Worm (Caenorhabditis elegans) whole organism, late embryonic: ENCODE measurements around the gene ins-7.
A peak's percentile ranks its signal among the peaks of the same experiment; 100 is the strongest.

Source experiments
- K02D7.2 ChIP-seq: sonication (generic microtip); optimal IDR thresholded peaks from 2 replicates; lab custom pipeline; 2017; ENCODE audit warnings: mild to moderate bottlenecking, missing genetic modification characterization, missing compliant biosample characterization
- K09A11.1 ChIP-seq: sonication (generic microtip); optimal IDR thresholded peaks from 2 replicates; lab custom pipeline; 2017; ENCODE audit warnings: antibody characterized with exemption, mild to moderate bottlenecking, missing genetic modification characterization, missing compliant biosample characterization; ENCODE audit not compliant: insufficient read depth
- T23F11.4 ChIP-seq: fragments of 200-800 bp; sonication (Bioruptor generic); optimal IDR thresholded peaks from 2 replicates; lab custom pipeline; 2018; ENCODE audit warnings: mild to moderate bottlenecking, missing genetic modification characterization, missing compliant biosample characterization
- ceh-14 ChIP-seq: sonication (generic microtip); optimal IDR thresholded peaks from 2 replicates; lab custom pipeline; 2016; ENCODE audit warnings: missing genotype, missing genetic modification characterization, missing compliant biosample characterization
- ceh-18 ChIP-seq: sonication (generic microtip); optimal IDR thresholded peaks from 2 replicates; lab custom pipeline; 2016; ENCODE audit warnings: missing genetic modification characterization, missing compliant biosample characterization
- ceh-2 ChIP-seq: sonication (generic microtip); optimal IDR thresholded peaks from 2 replicates; lab custom pipeline; 2016; ENCODE audit warnings: missing genotype, missing genetic modification characterization, missing compliant biosample characterization
- ceh-22 ChIP-seq: sonication (generic microtip); optimal IDR thresholded peaks from 2 replicates; lab custom pipeline; 2017; ENCODE audit warnings: missing biosample characterization, missing genetic modification characterization
- ceh-30 ChIP-seq: fragments of 150-350 bp; optimal IDR thresholded peaks from 2 replicates; lab custom pipeline; 2014; ENCODE audit warnings: missing biosample characterization, missing genetic modification characterization
- ceh-34 ChIP-seq: sonication (generic microtip); optimal IDR thresholded peaks from 2 replicates; lab custom pipeline; 2016; ENCODE audit warnings: mild to moderate bottlenecking, missing genetic modification characterization, missing compliant biosample characterization
- ceh-45 ChIP-seq: fragments of 200-800 bp; sonication (Bioruptor generic); IDR thresholded peaks from 2 replicates; pipeline ENCODE4 v1.3.6; 2022; ENCODE audit warnings: missing genetic modification reagents, missing genetic modification characterization, missing compliant biosample characterization
- ceh-48 ChIP-seq: sonication (generic microtip); optimal IDR thresholded peaks from 2 replicates; lab custom pipeline; 2016; ENCODE audit warnings: missing genetic modification characterization, inconsistent platforms, missing compliant biosample characterization
- ceh-9 ChIP-seq: sonication (generic microtip); optimal IDR thresholded peaks from 2 replicates; lab custom pipeline; 2016; ENCODE audit warnings: mild to moderate bottlenecking, missing genetic modification characterization, inconsistent platforms, missing compliant biosample characterization
- che-1 ChIP-seq: sonication (generic microtip); optimal IDR thresholded peaks from 2 replicates; lab custom pipeline; 2016; ENCODE audit warnings: mild to moderate bottlenecking, missing genetic modification characterization, missing compliant biosample characterization
- dmd-4 ChIP-seq: sonication (generic microtip); optimal IDR thresholded peaks from 2 replicates; lab custom pipeline; 2016; ENCODE audit warnings: borderline replicate concordance, missing genetic modification characterization, missing compliant biosample characterization
- elt-2 ChIP-seq: sonication (generic microtip); optimal IDR thresholded peaks from 2 replicates; lab custom pipeline; 2016; ENCODE audit warnings: missing genetic modification reagents, missing genetic modification characterization, missing compliant biosample characterization
- elt-4 ChIP-seq: sonication (generic microtip); optimal IDR thresholded peaks from 2 replicates; lab custom pipeline; 2016; ENCODE audit warnings: missing genetic modification characterization, missing compliant biosample characterization
- eyg-1 ChIP-seq: sonication (generic microtip); optimal IDR thresholded peaks from 2 replicates; lab custom pipeline; 2016; ENCODE audit warnings: missing genotype, missing genetic modification characterization, missing compliant biosample characterization
- hlh-15 ChIP-seq: sonication (generic microtip); optimal IDR thresholded peaks from 2 replicates; lab custom pipeline; 2016; ENCODE audit warnings: missing genetic modification characterization, missing compliant biosample characterization
- hlh-6 ChIP-seq: sonication (generic microtip); optimal IDR thresholded peaks from 2 replicates; lab custom pipeline; 2016; ENCODE audit warnings: missing genotype, missing genetic modification characterization, missing compliant biosample characterization
- lin-11 ChIP-seq: fragments of 200-800 bp; sonication (Bioruptor generic); optimal IDR thresholded peaks from 2 replicates; lab custom pipeline; 2018; ENCODE audit warnings: mild to moderate bottlenecking, missing genetic modification characterization, missing compliant biosample characterization
- nfya-1 ChIP-seq: sonication (generic microtip); optimal IDR thresholded peaks from 2 replicates; lab custom pipeline; 2017; ENCODE audit warnings: missing genetic modification characterization, mild to moderate bottlenecking, missing compliant biosample characterization, antibody characterized with exemption, moderate library complexity
- pag-3 ChIP-seq: sonication (generic microtip); optimal IDR thresholded peaks from 2 replicates; lab custom pipeline; 2016; ENCODE audit warnings: missing compliant biosample characterization, missing genetic modification characterization, borderline replicate concordance
- pat-9 ChIP-seq: fragments of 200-800 bp; sonication (Bioruptor generic); optimal IDR thresholded peaks from 2 replicates; lab custom pipeline; 2018; ENCODE audit warnings: mild to moderate bottlenecking, missing genetic modification characterization, moderate library complexity, missing compliant biosample characterization
- pha-2 ChIP-seq: sonication (generic microtip); optimal IDR thresholded peaks from 2 replicates; lab custom pipeline; 2017; ENCODE audit warnings: mild to moderate bottlenecking, missing genetic modification characterization, missing compliant biosample characterization
- pha-4 ChIP-seq: fragments of 150-350 bp; optimal IDR thresholded peaks from 2 replicates; lab custom pipeline; 2018; ENCODE audit warnings: missing biosample characterization, missing genetic modification reagents, missing genetic modification characterization
- ref-2 ChIP-seq: sonication (generic microtip); optimal IDR thresholded peaks from 2 replicates; lab custom pipeline; 2016; ENCODE audit warnings: missing genetic modification characterization, missing compliant biosample characterization
- rnt-1 ChIP-seq: sonication (generic microtip); optimal IDR thresholded peaks from 2 replicates; lab custom pipeline; 2016; ENCODE audit warnings: missing genetic modification characterization, missing compliant biosample characterization
- sdc-2 ChIP-seq: sonication (generic microtip); optimal IDR thresholded peaks from 2 replicates; lab custom pipeline; 2016; ENCODE audit warnings: missing genotype, missing genetic modification characterization, missing compliant biosample characterization
- unc-3 ChIP-seq, 2 experiments: fragments of 200-800 bp in 1 of 2; sonication (Bioruptor generic) in 1 of 2; sonication (generic microtip) in 1 of 2; conservative IDR thresholded peaks in 1 of 2; optimal IDR thresholded peaks in 1 of 2; 2 replicates each; pipeline versions ENCODE4 v1.3.6 to Lab custom; 2016 to 2022; ENCODE audit warnings: missing compliant biosample characterization in 2 of 2, missing genetic modification characterization in 2 of 2, missing genetic modification reagents in 1 of 2
- unc-42 ChIP-seq: sonication (generic microtip); optimal IDR thresholded peaks from 2 replicates; lab custom pipeline; 2016; ENCODE audit warnings: missing genotype, missing genetic modification characterization, missing compliant biosample characterization
- unc-86 ChIP-seq: sonication (generic microtip); optimal IDR thresholded peaks from 2 replicates; lab custom pipeline; 2016; ENCODE audit warnings: missing genetic modification characterization, missing compliant biosample characterization
- ztf-16 ChIP-seq: sonication (generic microtip); optimal IDR thresholded peaks from 2 replicates; lab custom pipeline; 2017; ENCODE audit warnings: missing genetic modification characterization, missing compliant biosample characterization

ins-7 gene

ce11 chrIV:9714264-9714663 is 31.6 kb upstream of the ins-7 start:
- TF ChIP-seq elt-2 (tag; lab: Kevin White, UChicago), result no peak
- no peak for TF ChIP-seq ceh-45 (GFP tag; lab: Robert Waterston, UW)
- TF ChIP-seq pha-2 (tag; lab: Kevin White, UChicago), result no peak
- no peak for TF ChIP-seq ceh-9 (tag; lab: Kevin White, UChicago)
- TF ChIP-seq ztf-16, result no peak

- TF ChIP-seq che-1 (tag; lab: Kevin White, UChicago) (no peak), unc-86 (tag; lab: Kevin White, UChicago) (no peak), ceh-2 (tag; lab: Kevin White, UChicago) (no peak), pat-9 (no peak)
Measured at ce11 chrIV:9712782-9713181, 30.1 kb upstream of the ins-7 start, which contains the start of gene K01H12.4. Gene K01H12.4, plus strand, starts transcription at chrIV:9713082.

- TF ChIP-seq ceh-18 (tag; lab: Kevin White, UChicago), result no peak
- TF ChIP-seq hlh-6, result no peak
Measured at ce11 chrIV:9709887-9710286, 27.2 kb upstream of the ins-7 start, which contains the start of gene nhr-38. Gene nhr-38, plus strand, starts transcription at chrIV:9710187.

ce11 chrIV:9709205-9709604 is 26.6 kb upstream of the ins-7 start, which contains the start of gene ant-1.3:
Gene ant-1.3, minus strand, starts transcription at chrIV:9709305.
- TF ChIP-seq K09A11.1 (tag; lab: Kevin White, UChicago) (no peak), K02D7.2 (tag; lab: Kevin White, UChicago) (no peak), ceh-48 (tag; lab: Kevin White, UChicago) (no peak), ceh-9 (tag; lab: Kevin White, UChicago) (no peak), unc-42 (tag; lab: Kevin White, UChicago) (no peak), dmd-4 (no peak), pag-3 (tag; lab: Kevin White, UChicago) (no peak), ceh-34 (tag; lab: Kevin White, UChicago) (no peak), ceh-45 (GFP tag; lab: Robert Waterston, UW) (no peak), ref-2 (no peak), T23F11.4 (GFP tag; lab: Kevin White, UChicago) (no peak)

ce11 chrIV:9706704-9707197 is 24.1 kb upstream of the ins-7 start, which contains the start of the genes dcaf-1 and dph-3:
Gene dcaf-1, minus strand, starts transcription at chrIV:9706723.
Gene dph-3, plus strand, starts transcription at chrIV:9707147.
- TF ChIP-seq unc-42 (tag; lab: Kevin White, UChicago) (peak; percentile 11), lin-11 (tag; lab: Kevin White, UChicago) (no peak), nfya-1 (tag; lab: Kevin White, UChicago) (peak; percentile 10)

- TF ChIP-seq ztf-16, result no peak
- TF ChIP-seq elt-4, result no peak
- TF ChIP-seq unc-3 (GFP tag; conservative IDR thresholded peaks at IDR 0.05; lab: Robert Waterston, UW), result no peak
- TF ChIP-seq unc-3 (tag; optimal IDR thresholded peaks at IDR 0.05; lab: Kevin White, UChicago), result no peak
- TF ChIP-seq ceh-30 (tag; lab: Kevin White, UChicago), result no peak
- TF ChIP-seq rnt-1 (tag; lab: Kevin White, UChicago), result no peak
- no peak for TF ChIP-seq ceh-2 (tag; lab: Kevin White, UChicago)
- no peak for TF ChIP-seq ceh-22 (tag; lab: Kevin White, UChicago)
- TF ChIP-seq eyg-1 (tag; lab: Kevin White, UChicago), result no peak
- TF ChIP-seq hlh-15 (tag; lab: Kevin White, UChicago), result no peak
- no peak for TF ChIP-seq ceh-18 (tag; lab: Kevin White, UChicago)
- TF ChIP-seq pha-4, result no peak
- no peak for TF ChIP-seq ceh-45 (GFP tag; lab: Robert Waterston, UW)
- no peak for TF ChIP-seq sdc-2 (tag; lab: Kevin White, UChicago)
- TF ChIP-seq ceh-14 (tag; lab: Kevin White, UChicago), result no peak
Measured at ce11 chrIV:9699062-9699461, 16.4 kb upstream of the ins-7 start.
